Worm (Caenorhabditis elegans): Measurements from ENCODE around the gene coq-2.

DNA sequence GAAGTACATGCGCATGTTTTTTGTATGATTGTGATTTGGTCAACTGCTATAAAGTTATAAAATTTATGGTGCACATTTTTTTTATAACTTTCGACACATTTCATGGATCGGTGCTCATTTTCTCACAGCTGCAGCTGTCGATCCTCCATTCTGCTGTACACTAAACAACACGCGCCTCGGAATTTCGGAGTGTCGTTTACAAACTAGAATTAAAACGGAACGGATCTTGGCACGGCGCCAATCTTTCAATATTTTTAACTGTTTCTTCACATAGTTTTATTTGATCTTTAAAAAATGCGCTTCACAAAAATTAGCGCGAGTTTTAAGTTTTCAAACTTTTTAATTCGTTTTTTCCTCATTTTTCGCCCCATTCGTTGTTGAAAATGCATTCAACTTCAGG lies 10.6 kb downstream of the coq-2 start, which contains the start of gene let-711:
- TF ChIP-seq W03F9.2 (tag; optimal IDR thresholded peaks at IDR 0.05) (no peak), him-1 (tag; optimal IDR thresholded peaks at IDR 0.05) (no peak), dao-5 (tag; optimal IDR thresholded peaks at IDR 0.05) (no peak)

All from whole organism, L4/young adult.